Worm (Caenorhabditis elegans): ENCODE measurements around the gene arrd-15.
A peak's percentile ranks its signal among the peaks of the same experiment; 100 is the strongest.

Gene arrd-15

DNA sequence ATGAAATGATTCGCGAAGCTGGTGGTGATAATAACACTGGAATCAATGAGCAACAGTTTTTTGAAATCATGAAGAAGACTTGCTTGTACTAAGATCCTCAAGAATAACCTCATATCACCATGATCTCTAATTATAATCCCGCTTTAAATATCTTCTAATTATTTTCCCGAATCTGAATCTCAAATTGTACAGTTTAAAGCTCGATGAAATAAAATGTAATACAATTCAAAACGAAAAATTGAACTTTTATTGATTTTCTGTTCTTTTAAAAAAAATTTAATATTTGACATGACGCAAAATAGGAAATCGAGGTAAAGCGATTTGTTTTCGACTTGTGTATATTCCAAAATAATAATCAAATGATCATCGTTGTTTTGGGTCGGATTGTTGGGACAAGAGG is 45.0 kb downstream of the arrd-15 start (continued):
- 0 out of 2 replicates have a peak, but pooled peaks have one; percentile 7 for TF ChIP-seq Y79H2A.3 (GFP tag; conservative IDR thresholded peaks at IDR 0.05)

DNA sequence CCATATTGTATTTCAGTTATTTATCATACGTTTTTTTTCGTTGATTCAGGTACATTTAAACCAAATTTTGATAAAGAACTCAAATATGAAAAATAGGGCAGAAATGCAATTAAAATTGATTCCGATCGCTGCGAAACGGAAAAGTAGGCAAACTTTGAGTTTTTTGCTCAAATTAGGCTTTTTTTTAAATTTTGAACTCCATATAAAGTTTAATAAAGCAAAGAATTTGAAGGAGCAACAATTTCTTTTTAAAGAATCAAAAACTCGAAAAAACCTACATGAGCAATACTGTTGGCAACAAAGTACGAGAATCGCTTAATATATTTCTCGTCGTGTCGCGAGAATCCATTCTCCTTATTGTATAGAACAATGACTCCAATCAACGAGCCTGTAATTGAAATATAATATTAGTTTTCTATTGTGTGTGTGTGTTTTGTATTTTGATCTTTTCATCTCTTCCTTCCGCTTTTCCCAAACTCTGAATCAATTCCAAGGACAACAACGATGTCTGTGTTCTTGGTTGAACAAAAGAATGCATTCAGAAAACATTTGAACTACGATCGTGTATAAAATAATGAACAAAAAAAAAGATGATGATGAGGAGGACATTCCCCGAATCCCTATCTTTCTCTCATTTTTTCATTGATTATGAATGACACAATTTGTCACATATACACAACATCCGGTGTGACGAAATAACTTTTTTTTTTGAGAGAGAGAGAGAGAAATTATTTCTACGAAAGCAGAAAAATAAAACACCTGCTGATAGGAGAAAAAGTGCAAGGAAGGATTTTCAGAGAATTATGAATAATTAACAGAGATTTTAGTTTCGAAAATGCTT is 48.9 kb downstream of the arrd-15 start:
- TF ChIP-seq nfyb-1 (GFP tag; IDR thresholded peaks at IDR 0.05) (peak; percentile 34; the same call in 1 of the 2 replicates), ceh-91 (GFP tag; IDR thresholded peaks at IDR 0.05) (no peak), snpc-1.3 (tag; optimal IDR thresholded peaks at IDR 0.05; ENCODE audit: insufficient read depth) (no peak), Y53F4B.3 (GFP tag; IDR thresholded peaks at IDR 0.05) (no peak), nhr-27 (tag; optimal IDR thresholded peaks at IDR 0.05) (no peak), zim-3 (tag; optimal IDR thresholded peaks at IDR 0.05) (peak; percentile 29), rcor-1 (GFP tag; IDR thresholded peaks at IDR 0.05) (0 out of 2 replicates have a peak, but pooled peaks have one; percentile 7), sdz-38 (tag; optimal IDR thresholded peaks at IDR 0.05) (no peak), F39B2.1 (GFP tag; IDR thresholded peaks at IDR 0.05) (no peak), Y56A3A.18 (GFP tag; IDR thresholded peaks at IDR 0.05) (no peak), ekl-4 (GFP tag; IDR thresholded peaks at IDR 0.05) (peak; percentile 53; the same call in 1 of the 2 replicates), ZK185.1 (tag; optimal IDR thresholded peaks at IDR 0.05; ENCODE audit: poor library complexity, severe bottlenecking) (peak; percentile 9), B0019.2 (GFP tag; conservative IDR thresholded peaks at IDR 0.05) (no peak), F22D6.2 (tag; optimal IDR thresholded peaks at IDR 0.05) (no peak), F57C9.4 (tag; optimal IDR thresholded peaks at IDR 0.05) (no peak), F49E8.2 (tag; optimal IDR thresholded peaks at IDR 0.05; ENCODE audit: insufficient read depth) (no peak), B0261.1 (tag; optimal IDR thresholded peaks at IDR 0.05) (no peak), hlh-26 (GFP tag; conservative IDR thresholded peaks at IDR 0.05) (no peak), hmg-1.2 (GFP tag; IDR thresholded peaks at IDR 0.05) (no peak), ceh-58 (GFP tag; IDR thresholded peaks at IDR 0.05) (no peak), pbrm-1 (GFP tag; IDR thresholded peaks at IDR 0.05) (no peak), rpc-1 (optimal IDR thresholded peaks at IDR 0.05) (no peak), rpc-1 (tag; optimal IDR thresholded peaks at IDR 0.05) (no peak), K11D2.4 (GFP tag; IDR thresholded peaks at IDR 0.05) (no peak), nfya-2 (GFP tag; IDR thresholded peaks at IDR 0.05) (no peak), tbx-9 (tag; optimal IDR thresholded peaks at IDR 0.05; ENCODE audit: borderline replicate concordance) (no peak), lin-35 (GFP tag; optimal IDR thresholded peaks at IDR 0.05) (peak in 1 of 3 experiments; percentile 31), C06A6.2 (GFP tag; conservative IDR thresholded peaks at IDR 0.05) (no peak), cebp-1 (GFP tag; IDR thresholded peaks at IDR 0.05) (peak; percentile 33; the same call in 1 of the 2 replicates), cebp-1 (tag; optimal IDR thresholded peaks at IDR 0.05) (peak; percentile 71), tlf-1 (GFP tag; optimal IDR thresholded peaks at IDR 0.05) (no peak), lsy-27 (tag; optimal IDR thresholded peaks at IDR 0.05; ENCODE audit: borderline replicate concordance, insufficient read depth) (no peak), repo-1 (tag; optimal IDR thresholded peaks at IDR 0.05) (no peak), ets-4 (GFP tag; optimal IDR thresholded peaks at IDR 0.05) (no peak), Y95B8A.8 (GFP tag; IDR thresholded peaks at IDR 0.05) (0 out of 2 replicates have a peak, but pooled peaks have one; percentile 22), lin-40 (tag; optimal IDR thresholded peaks at IDR 0.05) (peak; percentile 9), chd-7 (tag; optimal IDR thresholded peaks at IDR 0.05) (peak; percentile 52), ccch-3 (GFP tag; optimal IDR thresholded peaks at IDR 0.05) (no peak), athp-1 (tag; optimal IDR thresholded peaks at IDR 0.05) (no peak), F23B12.7 (tag; optimal IDR thresholded peaks at IDR 0.05; ENCODE audit: insufficient read depth) (no peak), T26A5.8 (tag; optimal IDR thresholded peaks at IDR 0.05) (no peak), F52B5.7 (tag; optimal IDR thresholded peaks at IDR 0.05) (no peak), dox-1 (GFP tag; IDR thresholded peaks at IDR 0.05) (no peak), K12H6.12 (tag; optimal IDR thresholded peaks at IDR 0.05) (peak; percentile 20)
